Fruit fly (Drosophila melanogaster): ENCODE measurements around the gene CG11601.

dm6 chr2L:290373-290772 is 7.3 kb upstream of the CG11601 start:
- no peak for TF ChIP-seq CG32121 (GFP tag; IDR thresholded peaks at IDR 0.05)
- TF ChIP-seq CG9948 (tag; optimal IDR thresholded peaks at IDR 0.05) = no peak
- TF ChIP-seq CG34367 (tag; optimal IDR thresholded peaks at IDR 0.05) = no peak
- TF ChIP-seq EcR (GFP tag; optimal IDR thresholded peaks at IDR 0.05) = peak; percentile 73
- no peak for TF ChIP-seq Snoo (tag; optimal IDR thresholded peaks at IDR 0.05)
